Worm (Caenorhabditis elegans) whole organism, early embryonic: ENCODE data around the gene ZK84.2.

Experiments used
- B0310.2 ChIP-seq: sonication (generic microtip); optimal IDR thresholded peaks from 2 replicates; lab custom pipeline; 2016; ENCODE audit warnings: mild to moderate bottlenecking, missing genetic modification characterization, missing compliant biosample characterization
- F13C5.2 ChIP-seq: sonication (generic microtip); optimal IDR thresholded peaks from 2 replicates; lab custom pipeline; 2017; ENCODE audit warnings: mild to moderate bottlenecking, missing genetic modification characterization, inconsistent platforms, missing compliant biosample characterization
- ama-1 ChIP-seq: fragments of 150-350 bp; optimal IDR thresholded peaks from 2 replicates; lab custom pipeline; 2014
- ceh-36 ChIP-seq: sonication (generic microtip); optimal IDR thresholded peaks from 2 replicates; lab custom pipeline; 2016; ENCODE audit warnings: missing genetic modification characterization, inconsistent platforms, missing compliant biosample characterization
- ets-7 ChIP-seq: sonication (generic microtip); optimal IDR thresholded peaks from 2 replicates; lab custom pipeline; 2016; ENCODE audit warnings: missing genotype, missing genetic modification characterization, missing compliant biosample characterization
- flt-1 ChIP-seq: fragments of 200-800 bp; sonication (Bioruptor generic); IDR thresholded peaks from 2 replicates; pipeline ENCODE4 v1.3.6; 2022; ENCODE audit warnings: missing genetic modification characterization, missing compliant biosample characterization
- hmbx-1 ChIP-seq: sonication (generic microtip); optimal IDR thresholded peaks from 2 replicates; lab custom pipeline; 2016; ENCODE audit warnings: mild to moderate bottlenecking, missing genetic modification characterization, missing compliant biosample characterization
- hmg-4 ChIP-seq: fragments of 200-800 bp; sonication (Bioruptor generic); optimal IDR thresholded peaks from 2 replicates; lab custom pipeline; 2018; ENCODE audit warnings: mild to moderate bottlenecking, missing genetic modification characterization, missing compliant biosample characterization
- pes-1 ChIP-seq: fragments of 200-800 bp; sonication (Bioruptor generic); IDR thresholded peaks from 2 replicates; pipeline ENCODE4 v1.3.6; 2022; ENCODE audit warnings: missing genetic modification reagents, missing genetic modification characterization, missing compliant biosample characterization
- scrt-1 ChIP-seq: fragments of 200-800 bp; sonication (Bioruptor generic); IDR thresholded peaks from 2 replicates; pipeline ENCODE4 v1.3.6; 2022; ENCODE audit warnings: missing genetic modification characterization, missing compliant biosample characterization
- sea-1 ChIP-seq: fragments of 200-800 bp; sonication (Bioruptor generic); conservative IDR thresholded peaks from 2 replicates; pipeline ENCODE4 v1.3.6; 2022; ENCODE audit warnings: missing genetic modification characterization, missing compliant biosample characterization
- tbx-37 ChIP-seq: fragments of 200-800 bp; sonication (Bioruptor generic); conservative IDR thresholded peaks from 2 replicates; pipeline ENCODE4 v1.3.6; 2022; ENCODE audit warnings: missing genetic modification reagents, missing genetic modification characterization, missing compliant biosample characterization
- tra-4 ChIP-seq: sonication (generic microtip); optimal IDR thresholded peaks from 2 replicates; lab custom pipeline; 2017; ENCODE audit warnings: missing genetic modification characterization, missing compliant biosample characterization

DNA sequence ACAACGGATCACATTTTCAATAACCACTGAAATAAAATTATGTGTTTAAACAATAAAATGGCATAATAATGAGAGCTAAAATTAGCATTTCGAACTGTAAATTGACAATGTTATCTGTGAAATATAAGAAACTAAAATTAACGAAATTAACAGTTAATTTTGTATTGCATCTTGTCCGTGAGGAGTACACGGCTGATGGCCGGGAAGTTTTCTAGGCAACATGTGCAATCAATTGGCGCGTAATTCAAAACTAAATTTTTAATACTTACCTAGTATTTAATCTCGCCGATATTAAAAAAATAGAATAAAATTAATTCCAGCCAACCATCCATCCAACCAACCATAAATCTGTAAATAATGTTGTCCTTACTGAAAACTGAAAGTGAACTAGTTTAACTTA lies 47.3 kb downstream of the ZK84.2 start:
- no peak for TF ChIP-seq ets-7
- no peak for TF ChIP-seq flt-1 (GFP tag; lab: Robert Waterston, UW)
- TF ChIP-seq ama-1 (lab: Kevin White, UChicago), result no peak
- TF ChIP-seq scrt-1 (GFP tag; lab: Robert Waterston, UW), result no peak
- no peak for TF ChIP-seq tra-4 (tag; lab: Kevin White, UChicago)
- no peak for TF ChIP-seq hmbx-1 (tag; lab: Kevin White, UChicago)
- no peak for TF ChIP-seq F13C5.2 (tag; lab: Kevin White, UChicago)
- TF ChIP-seq ceh-36, result no peak
- TF ChIP-seq tbx-37 (GFP tag; lab: Robert Waterston, UW), result peak; percentile 91
- TF ChIP-seq sea-1, result no peak
- TF ChIP-seq B0310.2 (tag; lab: Kevin White, UChicago), result no peak
- no peak for TF ChIP-seq hmg-4 (GFP tag; lab: Kevin White, UChicago)
- no peak for TF ChIP-seq pes-1 (GFP tag; lab: Robert Waterston, UW)
